Worm (Caenorhabditis elegans) whole organism, late embryonic: Measurements from ENCODE around the gene T23B5.3.
"Not testable (repeated sequence)": the region's sequence is repeated elsewhere in the genome, so short reads cannot be mapped to it uniquely, and the experiment has no call there.

Experiments
- C08G9.2 ChIP-seq: sonication (generic microtip); optimal IDR thresholded peaks from 2 replicates; lab custom pipeline; 2016; ENCODE audit warnings: mild to moderate bottlenecking, missing genetic modification characterization, moderate library complexity, missing compliant biosample characterization
- F13H6.1 ChIP-seq: sonication (generic microtip); optimal IDR thresholded peaks from 2 replicates; lab custom pipeline; 2016; ENCODE audit warnings: missing genetic modification characterization, missing compliant biosample characterization
- K02D7.2 ChIP-seq: sonication (generic microtip); optimal IDR thresholded peaks from 2 replicates; lab custom pipeline; 2017; ENCODE audit warnings: mild to moderate bottlenecking, missing genetic modification characterization, missing compliant biosample characterization
- Y22D7AL.16 ChIP-seq: sonication (generic microtip); optimal IDR thresholded peaks from 2 replicates; lab custom pipeline; 2016; ENCODE audit warnings: missing genetic modification characterization, missing compliant biosample characterization
- ahr-1 ChIP-seq: sonication (generic microtip); optimal IDR thresholded peaks from 2 replicates; lab custom pipeline; 2016; ENCODE audit warnings: missing genetic modification characterization, missing compliant biosample characterization
- ama-1 ChIP-seq: fragments of 150-350 bp; optimal IDR thresholded peaks from 2 replicates; lab custom pipeline; 2014
- ceh-2 ChIP-seq: sonication (generic microtip); optimal IDR thresholded peaks from 2 replicates; lab custom pipeline; 2016; ENCODE audit warnings: missing genotype, missing genetic modification characterization, missing compliant biosample characterization
- ceh-24 ChIP-seq: sonication (generic microtip); optimal IDR thresholded peaks from 2 replicates; lab custom pipeline; 2016; ENCODE audit warnings: mild to moderate bottlenecking, missing genetic modification characterization, missing compliant biosample characterization
- ceh-31 ChIP-seq: sonication (generic microtip); optimal IDR thresholded peaks from 2 replicates; lab custom pipeline; 2016; ENCODE audit warnings: missing genetic modification characterization, missing compliant biosample characterization
- ceh-48 ChIP-seq: sonication (generic microtip); optimal IDR thresholded peaks from 2 replicates; lab custom pipeline; 2016; ENCODE audit warnings: missing genetic modification characterization, inconsistent platforms, missing compliant biosample characterization
- ceh-6 ChIP-seq: fragments of 200-800 bp; sonication (Bioruptor generic); optimal IDR thresholded peaks from 2 replicates; lab custom pipeline; 2018; ENCODE audit warnings: mild to moderate bottlenecking, missing genetic modification characterization, missing compliant biosample characterization
- dmd-4 ChIP-seq: sonication (generic microtip); optimal IDR thresholded peaks from 2 replicates; lab custom pipeline; 2016; ENCODE audit warnings: borderline replicate concordance, missing genetic modification characterization, missing compliant biosample characterization
- elt-2 ChIP-seq: sonication (generic microtip); optimal IDR thresholded peaks from 2 replicates; lab custom pipeline; 2016; ENCODE audit warnings: missing genetic modification reagents, missing genetic modification characterization, missing compliant biosample characterization
- eyg-1 ChIP-seq: sonication (generic microtip); optimal IDR thresholded peaks from 2 replicates; lab custom pipeline; 2016; ENCODE audit warnings: missing genotype, missing genetic modification characterization, missing compliant biosample characterization
- fax-1 ChIP-seq: sonication (generic microtip); optimal IDR thresholded peaks from 2 replicates; lab custom pipeline; 2016; ENCODE audit warnings: missing genotype, missing genetic modification characterization, missing compliant biosample characterization
- gmeb-2 ChIP-seq: sonication (generic microtip); optimal IDR thresholded peaks from 2 replicates; lab custom pipeline; 2016; ENCODE audit warnings: missing genetic modification characterization, inconsistent platforms, missing compliant biosample characterization
- hlh-13 ChIP-seq: fragments of 200-800 bp; sonication (Bioruptor generic); optimal IDR thresholded peaks from 2 replicates; lab custom pipeline; 2018; ENCODE audit warnings: mild to moderate bottlenecking, missing genetic modification characterization, missing compliant biosample characterization
- hlh-15 ChIP-seq: sonication (generic microtip); optimal IDR thresholded peaks from 2 replicates; lab custom pipeline; 2016; ENCODE audit warnings: missing genetic modification characterization, missing compliant biosample characterization
- lim-6 ChIP-seq: sonication (generic microtip); optimal IDR thresholded peaks from 2 replicates; lab custom pipeline; 2016; ENCODE audit warnings: missing genetic modification characterization, missing compliant biosample characterization
- lin-11 ChIP-seq: fragments of 200-800 bp; sonication (Bioruptor generic); optimal IDR thresholded peaks from 2 replicates; lab custom pipeline; 2018; ENCODE audit warnings: mild to moderate bottlenecking, missing genetic modification characterization, missing compliant biosample characterization
- madf-2 ChIP-seq: sonication (generic microtip); optimal IDR thresholded peaks from 2 replicates; lab custom pipeline; 2017; ENCODE audit warnings: missing genetic modification characterization, missing compliant biosample characterization
- mec-3 ChIP-seq: sonication (generic microtip); optimal IDR thresholded peaks from 2 replicates; lab custom pipeline; 2016; ENCODE audit warnings: borderline replicate concordance, missing genetic modification characterization, missing compliant biosample characterization
- nfya-1 ChIP-seq: sonication (generic microtip); optimal IDR thresholded peaks from 2 replicates; lab custom pipeline; 2017; ENCODE audit warnings: missing genetic modification characterization, mild to moderate bottlenecking, missing compliant biosample characterization, antibody characterized with exemption, moderate library complexity
- nhr-11 ChIP-seq: fragments of 150-350 bp; optimal IDR thresholded peaks from 2 replicates; lab custom pipeline; 2014; ENCODE audit warnings: missing biosample characterization, missing genetic modification characterization
- nhr-232 ChIP-seq: sonication (generic microtip); optimal IDR thresholded peaks from 2 replicates; lab custom pipeline; 2016; ENCODE audit warnings: missing genetic modification characterization, missing compliant biosample characterization
- odd-2 ChIP-seq: sonication (generic microtip); optimal IDR thresholded peaks from 2 replicates; lab custom pipeline; 2017; ENCODE audit warnings: antibody characterized with exemption, mild to moderate bottlenecking, missing genetic modification characterization, missing compliant biosample characterization
- pag-3 ChIP-seq: sonication (generic microtip); optimal IDR thresholded peaks from 2 replicates; lab custom pipeline; 2016; ENCODE audit warnings: missing compliant biosample characterization, missing genetic modification characterization, borderline replicate concordance
- rnt-1 ChIP-seq: sonication (generic microtip); optimal IDR thresholded peaks from 2 replicates; lab custom pipeline; 2016; ENCODE audit warnings: missing genetic modification characterization, missing compliant biosample characterization
- sdc-2 ChIP-seq: sonication (generic microtip); optimal IDR thresholded peaks from 2 replicates; lab custom pipeline; 2016; ENCODE audit warnings: missing genotype, missing genetic modification characterization, missing compliant biosample characterization
- syd-9 ChIP-seq: sonication (generic microtip); optimal IDR thresholded peaks from 2 replicates; lab custom pipeline; 2016; ENCODE audit warnings: mild to moderate bottlenecking, missing genetic modification characterization, moderate library complexity, missing compliant biosample characterization
- tbx-2 ChIP-seq: sonication (generic microtip); optimal IDR thresholded peaks from 2 replicates; lab custom pipeline; 2016; ENCODE audit warnings: missing genetic modification characterization, missing compliant biosample characterization
- ttx-3 ChIP-seq: sonication (generic microtip); optimal IDR thresholded peaks from 2 replicates; lab custom pipeline; 2016; ENCODE audit warnings: missing genetic modification reagents, missing genetic modification characterization, missing compliant biosample characterization
- ztf-16 ChIP-seq: sonication (generic microtip); optimal IDR thresholded peaks from 2 replicates; lab custom pipeline; 2017; ENCODE audit warnings: missing genetic modification characterization, missing compliant biosample characterization

Gene T23B5.3

DNA sequence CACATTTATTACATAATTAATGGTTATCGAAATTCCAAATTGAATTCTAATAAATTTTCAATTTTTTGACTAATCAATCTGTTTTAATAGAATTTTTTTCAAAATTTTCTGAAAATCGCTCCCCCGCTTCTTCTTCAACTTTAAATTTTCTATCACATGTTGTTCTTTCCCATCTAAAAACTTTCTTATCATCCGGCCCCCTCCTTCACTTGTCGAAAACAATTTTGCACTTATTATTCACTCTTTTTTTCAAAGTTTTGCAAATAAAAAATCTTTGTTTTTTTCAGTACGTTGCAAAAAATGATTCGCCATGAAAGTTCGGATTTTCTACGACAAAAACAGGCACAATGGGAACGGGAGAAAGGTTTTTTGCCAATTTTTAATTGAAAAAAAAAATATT, at the start of gene T23B5.3:
Gene T23B5.3 (plus strand): TSS at position 301 of the 400 bp plus-strand sequence.
- TF ChIP-seq hlh-13 (no peak), elt-2 (tag; lab: Kevin White, UChicago) (no peak), dmd-4 (tag; lab: Kevin White, UChicago) (no peak), lim-6 (no peak), ceh-24 (tag; lab: Kevin White, UChicago) (no peak), K02D7.2 (tag; lab: Kevin White, UChicago) (no peak), mec-3 (tag; lab: Kevin White, UChicago) (no peak), C08G9.2 (tag; lab: Kevin White, UChicago) (no peak), eyg-1 (tag; lab: Kevin White, UChicago) (no peak), ceh-48 (tag; lab: Kevin White, UChicago) (no peak), lin-11 (tag; lab: Kevin White, UChicago) (no peak), gmeb-2 (tag; lab: Kevin White, UChicago) (no peak), F13H6.1 (tag; lab: Kevin White, UChicago) (no peak), ama-1 (lab: Kevin White, UChicago) (no peak), nfya-1 (tag; lab: Kevin White, UChicago) (no peak)

DNA sequence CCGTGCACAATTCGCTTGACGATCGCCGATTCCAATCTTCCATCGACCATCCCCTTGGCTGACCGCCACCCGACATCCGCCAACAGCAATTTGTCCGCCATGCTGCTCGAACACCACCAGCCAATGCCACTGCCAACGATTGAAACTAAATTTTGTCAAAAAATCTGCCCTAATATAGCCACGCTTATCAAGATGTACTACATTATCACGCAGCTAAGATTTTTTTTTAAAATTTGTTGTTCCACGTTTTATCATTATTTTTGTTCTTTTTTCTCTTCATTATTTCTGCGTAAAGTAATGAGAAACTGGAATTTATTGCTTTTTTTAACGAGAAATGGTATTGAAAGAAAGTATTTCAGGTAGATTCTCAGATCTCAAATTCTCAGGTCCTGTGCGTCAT, 49.2 kb upstream of the T23B5.3 start, which contains the start of gene C26H9A.3:
Gene C26H9A.3 (minus strand): TSS at position 101 of the 400 bp plus-strand sequence.
- TF ChIP-seq ama-1 (lab: Kevin White, UChicago); ahr-1; pag-3 (tag; lab: Kevin White, UChicago): not testable (repeated sequence)

DNA sequence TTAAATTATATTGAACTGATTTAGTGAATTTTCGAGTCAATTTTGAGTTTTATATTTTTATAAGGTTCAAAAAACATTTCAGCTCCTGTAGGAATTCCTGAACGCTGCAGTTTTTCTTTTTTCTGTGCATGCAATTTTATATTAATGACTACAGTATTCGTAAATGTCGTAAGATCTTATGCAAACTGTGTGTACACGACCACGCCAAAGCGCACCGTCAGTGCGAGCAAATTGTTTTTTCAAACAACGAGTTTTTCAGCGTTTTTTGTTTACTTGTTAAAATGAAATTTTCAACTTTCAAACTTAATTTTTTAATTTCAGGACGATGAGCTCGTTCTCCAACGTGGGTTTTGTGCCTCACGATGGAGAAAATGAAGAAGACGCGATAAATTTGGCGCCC, 48.3 kb upstream of the T23B5.3 start, which contains the start of gene vha-7:
Gene vha-7 (plus strand): TSS at position 326 of the 400 bp plus-strand sequence.
- TF ChIP-seq ttx-3 (tag; lab: Kevin White, UChicago), result no peak
- no peak for TF ChIP-seq ama-1 (lab: Kevin White, UChicago)
- no peak for TF ChIP-seq lim-6
- TF ChIP-seq odd-2 (tag; lab: Kevin White, UChicago), result no peak
- TF ChIP-seq lin-11 (tag; lab: Kevin White, UChicago), result no peak
- TF ChIP-seq fax-1 (tag; lab: Kevin White, UChicago), result no peak
- TF ChIP-seq ceh-6 (GFP tag; lab: Kevin White, UChicago), result no peak
- no peak for TF ChIP-seq nhr-11
- no peak for TF ChIP-seq rnt-1 (tag; lab: Kevin White, UChicago)
- no peak for TF ChIP-seq mec-3 (tag; lab: Kevin White, UChicago)
- no peak for TF ChIP-seq ceh-31
- no peak for TF ChIP-seq hlh-15 (tag; lab: Kevin White, UChicago)

DNA sequence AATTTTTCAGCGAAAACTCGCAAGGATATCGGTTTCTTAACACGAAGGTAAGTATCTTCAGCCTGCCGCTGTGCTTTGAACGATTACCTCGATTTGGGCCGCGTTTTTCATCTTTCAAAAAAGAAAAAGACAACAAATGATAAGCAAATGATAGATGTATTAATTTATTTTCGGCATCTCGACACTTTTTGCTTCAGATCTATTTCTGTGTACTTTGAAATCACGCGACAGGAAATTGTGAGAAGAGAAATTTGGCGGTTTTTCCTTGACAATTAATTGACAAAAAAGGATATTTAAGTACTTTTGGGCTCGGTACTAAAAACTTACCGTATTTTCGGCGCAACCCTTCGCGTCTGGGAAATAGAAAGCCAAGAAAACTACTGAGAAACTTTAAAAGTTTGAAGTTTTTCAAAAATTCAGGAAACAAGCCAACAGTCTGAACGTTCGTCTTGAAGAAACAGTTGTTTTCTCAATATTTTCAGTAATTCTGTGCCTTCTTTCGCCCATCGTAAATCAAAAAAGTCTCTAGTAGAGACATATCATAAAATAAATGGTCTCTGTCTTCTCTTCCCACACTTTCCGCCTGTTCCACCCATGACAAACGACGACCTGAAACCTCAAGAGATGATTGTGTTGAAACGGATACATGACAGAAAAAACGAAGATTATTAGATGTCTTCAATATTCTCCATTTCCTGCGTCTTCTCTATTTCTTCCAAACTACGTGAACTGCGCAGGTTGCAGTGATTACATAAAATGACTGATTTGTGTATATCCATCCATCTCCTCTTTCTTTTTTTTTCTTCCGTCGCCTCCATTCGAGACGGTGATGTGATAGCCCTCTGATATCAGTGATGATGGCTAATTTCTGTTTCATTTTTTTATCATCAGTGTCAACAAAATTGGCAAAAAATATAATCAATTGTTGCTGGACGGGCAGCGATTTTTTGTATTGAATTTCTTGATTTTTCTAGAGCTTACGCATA, 47.3 kb upstream of the T23B5.3 start:
- TF ChIP-seq sdc-2 (tag; lab: Kevin White, UChicago) (no peak), nhr-232 (tag; lab: Kevin White, UChicago) (no peak), nhr-11 (no peak), ztf-16 (tag; lab: Kevin White, UChicago) (no peak), ceh-2 (tag; lab: Kevin White, UChicago) (no peak), madf-2 (tag; lab: Kevin White, UChicago) (no peak), elt-2 (tag; lab: Kevin White, UChicago) (no peak), ama-1 (lab: Kevin White, UChicago) (no peak), ceh-24 (tag; lab: Kevin White, UChicago) (no peak), syd-9 (tag; lab: Kevin White, UChicago) (no peak), Y22D7AL.16 (no peak), tbx-2 (no peak)
